Worm (Caenorhabditis elegans) whole organism, mixed stage, embryonic: ENCODE results near the gene C17G10.13.

Experiments used
- M03D4.4 ChIP-seq: sonication (generic microtip); optimal IDR thresholded peaks from 2 replicates; lab custom pipeline; 2017; ENCODE audit warnings: mild to moderate bottlenecking, missing genetic modification characterization, missing compliant biosample characterization
- bed-3 ChIP-seq: fragments of 200-800 bp; sonication (Bioruptor generic); optimal IDR thresholded peaks from 3 replicates; lab custom pipeline; 2018; ENCODE audit warnings: mild to moderate bottlenecking, missing genetic modification characterization, moderate library complexity, missing compliant biosample characterization
- blmp-1 ChIP-seq: fragments of 150-350 bp; optimal IDR thresholded peaks from 2 replicates; lab custom pipeline; 2014; ENCODE audit warnings: missing biosample characterization, missing genetic modification characterization
- ceh-39 ChIP-seq: fragments of 150-350 bp; optimal IDR thresholded peaks from 2 replicates; lab custom pipeline; 2014; ENCODE audit warnings: missing biosample characterization, missing genetic modification characterization
- ceh-43 ChIP-seq: fragments of 200-800 bp; sonication (Bioruptor generic); optimal IDR thresholded peaks from 2 replicates; lab custom pipeline; 2018; ENCODE audit warnings: mild to moderate bottlenecking, missing genetic modification characterization, moderate library complexity, missing compliant biosample characterization
- ceh-83 ChIP-seq: fragments of 200-800 bp; sonication (Bioruptor generic); optimal IDR thresholded peaks from 2 replicates; lab custom pipeline; 2018; ENCODE audit warnings: mild to moderate bottlenecking, missing genetic modification characterization, missing compliant biosample characterization
- ces-1 ChIP-seq: fragments of 150-350 bp; optimal IDR thresholded peaks from 2 replicates; lab custom pipeline; 2014; ENCODE audit warnings: missing biosample characterization, missing genetic modification reagents, missing genetic modification characterization
- cnd-1 ChIP-seq: fragments of 200-800 bp; sonication (Bioruptor generic); optimal IDR thresholded peaks from 2 replicates; lab custom pipeline; 2018; ENCODE audit warnings: mild to moderate bottlenecking, missing genetic modification characterization, missing compliant biosample characterization
- drap-1 ChIP-seq: fragments of 200-800 bp; sonication (Bioruptor generic); optimal IDR thresholded peaks from 3 replicates; lab custom pipeline; 2018; ENCODE audit warnings: mild to moderate bottlenecking, missing genetic modification characterization, missing compliant biosample characterization
- elt-1 ChIP-seq: sonication (generic microtip); optimal IDR thresholded peaks from 2 replicates; lab custom pipeline; 2017; ENCODE audit warnings: missing genetic modification characterization, mild to moderate bottlenecking, missing compliant biosample characterization, antibody characterized with exemption, moderate library complexity, borderline replicate concordance; ENCODE audit not compliant: insufficient read depth
- elt-3 ChIP-seq: fragments of 150-350 bp; optimal IDR thresholded peaks from 2 replicates; lab custom pipeline; 2014; ENCODE audit warnings: missing biosample characterization, missing genetic modification characterization
- ham-2 ChIP-seq: fragments of 200-800 bp; sonication (Bioruptor generic); optimal IDR thresholded peaks from 2 replicates; lab custom pipeline; 2018; ENCODE audit warnings: mild to moderate bottlenecking, missing genetic modification characterization, missing compliant biosample characterization
- hlh-1 ChIP-seq: fragments of 150-350 bp; optimal IDR thresholded peaks from 2 replicates; lab custom pipeline; 2014; ENCODE audit warnings: missing biosample characterization, missing genetic modification reagents, missing genetic modification characterization
- lin-13 ChIP-seq: fragments of 150-350 bp; optimal IDR thresholded peaks from 2 replicates; lab custom pipeline; 2014; ENCODE audit warnings: missing biosample characterization, missing genetic modification characterization
- lin-32 ChIP-seq: fragments of 200-800 bp; sonication (Bioruptor generic); optimal IDR thresholded peaks from 2 replicates; lab custom pipeline; 2018; ENCODE audit warnings: mild to moderate bottlenecking, missing genetic modification characterization, missing compliant biosample characterization
- mab-5 ChIP-seq: fragments of 150-350 bp; optimal IDR thresholded peaks from 2 replicates; lab custom pipeline; 2014; ENCODE audit warnings: missing biosample characterization, missing genetic modification characterization
- mep-1 ChIP-seq: fragments of 150-350 bp; optimal IDR thresholded peaks from 2 replicates; lab custom pipeline; 2017; ENCODE audit warnings: missing biosample characterization, missing genetic modification reagents, missing genetic modification characterization, inconsistent platforms
- mls-2 ChIP-seq: sonication (generic microtip); optimal IDR thresholded peaks from 2 replicates; lab custom pipeline; 2016; ENCODE audit warnings: mild to moderate bottlenecking, missing genetic modification characterization, moderate library complexity, missing compliant biosample characterization
- nhr-12 ChIP-seq: fragments of 150-350 bp; optimal IDR thresholded peaks from 2 replicates; lab custom pipeline; 2014; ENCODE audit warnings: missing biosample characterization, missing genetic modification characterization
- nhr-2 ChIP-seq: fragments of 150-350 bp; optimal IDR thresholded peaks from 2 replicates; lab custom pipeline; 2014; ENCODE audit warnings: missing biosample characterization, missing genetic modification characterization
- nhr-237 ChIP-seq: fragments of 150-350 bp; optimal IDR thresholded peaks from 2 replicates; lab custom pipeline; 2014; ENCODE audit warnings: missing biosample characterization, missing genetic modification characterization
- nhr-28 ChIP-seq: fragments of 150-350 bp; optimal IDR thresholded peaks from 2 replicates; lab custom pipeline; 2014; ENCODE audit warnings: missing biosample characterization, missing genetic modification characterization
- nhr-76 ChIP-seq: sonication (generic microtip); optimal IDR thresholded peaks from 2 replicates; lab custom pipeline; 2017; ENCODE audit warnings: missing biosample characterization, missing genetic modification characterization
- sem-2 ChIP-seq: fragments of 200-800 bp; sonication (Bioruptor generic); optimal IDR thresholded peaks from 2 replicates; lab custom pipeline; 2018; ENCODE audit warnings: mild to moderate bottlenecking, missing genetic modification characterization, missing compliant biosample characterization
- snpc-4 ChIP-seq: fragments of 150-350 bp; optimal IDR thresholded peaks from 2 replicates; lab custom pipeline; 2014; ENCODE audit warnings: missing biosample characterization, missing genetic modification characterization
- sptf-1 ChIP-seq: sonication (generic microtip); optimal IDR thresholded peaks from 2 replicates; lab custom pipeline; 2017; ENCODE audit warnings: mild to moderate bottlenecking, missing genetic modification characterization, moderate library complexity, missing compliant biosample characterization
- tbx-8 ChIP-seq: fragments of 200-800 bp; sonication (Bioruptor generic); optimal IDR thresholded peaks from 2 replicates; lab custom pipeline; 2018; ENCODE audit warnings: mild to moderate bottlenecking, missing genetic modification characterization, moderate library complexity, missing compliant biosample characterization
- unc-120 ChIP-seq: sonication (generic microtip); optimal IDR thresholded peaks from 2 replicates; lab custom pipeline; 2017; ENCODE audit warnings: missing genetic modification characterization, missing compliant biosample characterization; ENCODE audit not compliant: poor library complexity, severe bottlenecking
- unc-39 ChIP-seq: fragments of 150-350 bp; optimal IDR thresholded peaks from 2 replicates; lab custom pipeline; 2014; ENCODE audit warnings: missing biosample characterization, missing genetic modification characterization
- unc-62 ChIP-seq: fragments of 150-350 bp; optimal IDR thresholded peaks from 2 replicates; lab custom pipeline; 2014; ENCODE audit warnings: missing biosample characterization, missing genetic modification reagents, missing genetic modification characterization
- zip-8 ChIP-seq: fragments of 150-350 bp; optimal IDR thresholded peaks from 2 replicates; lab custom pipeline; 2014; ENCODE audit warnings: missing biosample characterization, missing genetic modification characterization
- ztf-11 ChIP-seq: fragments of 150-350 bp; optimal IDR thresholded peaks from 2 replicates; lab custom pipeline; 2014; ENCODE audit warnings: missing biosample characterization, missing genetic modification characterization

C17G10.13 gene

ce11 chrII:5593377-5593932 is 3.9 kb upstream of the C17G10.13 start, which contains the start of gene cdc-14 (continued):
- TF ChIP-seq nhr-28 (tag; lab: Kevin White, UChicago) = no peak
- no peak for TF ChIP-seq ham-2
- no peak for TF ChIP-seq unc-39 (tag; lab: Kevin White, UChicago)
- peak; percentile 81 for TF ChIP-seq lin-13 (tag; lab: Kevin White, UChicago)
- TF ChIP-seq cnd-1 = peak; percentile 47
- no peak for TF ChIP-seq elt-1 (tag; lab: Kevin White, UChicago)
- TF ChIP-seq nhr-237 (tag; lab: Kevin White, UChicago) = peak; percentile 39
- no peak for TF ChIP-seq drap-1 (GFP tag; lab: Kevin White, UChicago)

- no peak for TF ChIP-seq mab-5
- TF ChIP-seq unc-120 (tag; lab: Kevin White, UChicago) = no peak
- no peak for TF ChIP-seq sem-2 (GFP tag; lab: Kevin White, UChicago)
- TF ChIP-seq ceh-83 = no peak
- no peak for TF ChIP-seq nhr-237 (tag; lab: Kevin White, UChicago)
- no peak for TF ChIP-seq elt-1 (tag; lab: Kevin White, UChicago)
- TF ChIP-seq mls-2 (tag; lab: Kevin White, UChicago) = no peak
- TF ChIP-seq nhr-28 (tag; lab: Kevin White, UChicago) = no peak
- no peak for TF ChIP-seq nhr-2
- TF ChIP-seq drap-1 (GFP tag; lab: Kevin White, UChicago) = no peak
These were observed 3.3 kb upstream of the C17G10.13 start for ce11 chrII:5592857-5593256.

- TF ChIP-seq nhr-28 (tag; lab: Kevin White, UChicago) (no peak), elt-3 (tag; lab: Kevin White, UChicago) (no peak), mab-5 (no peak)
These were observed 2.0 kb upstream of the C17G10.13 start for ce11 chrII:5591558-5591957.

- TF ChIP-seq M03D4.4 (tag; lab: Kevin White, UChicago) (no peak), ceh-43 (GFP tag; lab: Kevin White, UChicago) (no peak), nhr-2 (no peak)
These were observed 1.8 kb downstream of the C17G10.13 start for ce11 chrII:5587794-5588193.

- TF ChIP-seq ceh-39 (no peak), ces-1 (no peak), bed-3 (GFP tag; lab: Kevin White, UChicago) (no peak), blmp-1 (tag; lab: Kevin White, UChicago) (no peak), mep-1 (tag; lab: Kevin White, UChicago) (no peak), elt-3 (tag; lab: Kevin White, UChicago) (no peak), sem-2 (GFP tag; lab: Kevin White, UChicago) (no peak), drap-1 (GFP tag; lab: Kevin White, UChicago) (no peak), unc-62 (GFP tag; lab: Kevin White, UChicago) (no peak), ztf-11 (tag; lab: Kevin White, UChicago) (no peak), M03D4.4 (tag; lab: Kevin White, UChicago) (no peak), nhr-76 (tag; lab: Kevin White, UChicago) (no peak), nhr-28 (tag; lab: Kevin White, UChicago) (no peak), unc-120 (tag; lab: Kevin White, UChicago) (no peak), nhr-12 (tag; lab: Kevin White, UChicago) (no peak)
These were observed 3.8 kb downstream of the C17G10.13 start, which contains the start of gene lys-8 for ce11 chrII:5585788-5586187. Gene lys-8 (plus strand): TSS chrII:5586178.

ce11 chrII:5582309-5582708 is 7.3 kb downstream of the C17G10.13 start, which contains the start of gene T25E4.2:
Gene T25E4.2 (minus strand): TSS chrII:5582409.
- no peak for TF ChIP-seq nhr-12 (tag; lab: Kevin White, UChicago)
- TF ChIP-seq blmp-1 (tag; lab: Kevin White, UChicago) = no peak
- no peak for TF ChIP-seq tbx-8 (GFP tag; lab: Kevin White, UChicago)
- TF ChIP-seq ceh-83 = no peak
- no peak for TF ChIP-seq M03D4.4 (tag; lab: Kevin White, UChicago)
- TF ChIP-seq hlh-1 (tag; lab: Kevin White, UChicago) = no peak
- no peak for TF ChIP-seq elt-3 (tag; lab: Kevin White, UChicago)
- no peak for TF ChIP-seq zip-8 (tag; lab: Kevin White, UChicago)
- TF ChIP-seq ceh-43 (GFP tag; lab: Kevin White, UChicago) = no peak
- no peak for TF ChIP-seq ham-2
- TF ChIP-seq unc-39 (tag; lab: Kevin White, UChicago) = no peak
- no peak for TF ChIP-seq lin-13 (tag; lab: Kevin White, UChicago)
- no peak for TF ChIP-seq lin-32 (GFP tag; lab: Kevin White, UChicago)
- no peak for TF ChIP-seq mls-2 (tag; lab: Kevin White, UChicago)
- TF ChIP-seq snpc-4 (tag; lab: Kevin White, UChicago) = no peak
- TF ChIP-seq unc-62 (GFP tag; lab: Kevin White, UChicago) = no peak
- TF ChIP-seq sptf-1 (tag; lab: Kevin White, UChicago) = no peak
- TF ChIP-seq ztf-11 (tag; lab: Kevin White, UChicago) = no peak
